Fruit fly (Drosophila melanogaster): ENCODE data around the gene Culd.

The Culd gene

DNA sequence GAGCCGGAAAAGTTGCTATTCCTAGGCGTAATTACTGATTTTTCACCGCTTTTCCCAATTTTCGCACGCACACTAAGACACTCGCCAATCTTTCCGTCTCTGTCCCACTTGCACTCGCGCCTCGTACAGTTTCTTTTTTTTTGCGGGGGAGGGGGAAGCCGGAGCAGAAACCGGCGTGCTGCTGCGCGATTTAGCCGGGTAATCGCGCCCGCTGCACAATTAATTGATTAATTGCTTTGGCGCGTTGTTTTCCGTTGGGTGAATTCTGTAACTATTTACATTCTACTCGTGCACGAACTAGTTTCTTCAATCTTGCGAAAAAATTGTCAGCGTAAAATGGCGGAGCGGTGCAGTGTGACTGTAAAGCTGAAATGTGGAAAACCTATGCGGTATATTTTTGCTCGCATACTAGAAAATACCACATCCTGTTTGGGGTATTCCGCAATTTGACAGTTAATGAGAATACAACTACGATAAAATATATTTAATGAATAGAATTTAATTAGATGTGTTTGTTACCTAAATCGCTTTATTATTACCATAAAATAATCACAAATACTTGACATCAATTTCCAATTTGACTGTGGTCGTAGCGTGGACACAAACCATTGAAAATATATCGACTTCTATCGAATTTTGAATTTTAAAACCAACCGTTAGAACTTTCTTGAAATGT is 40.8 kb downstream of the Culd start, which contains the start of gene Cpsf6 (continued):
- TF ChIP-seq CG8765 (GFP tag; IDR thresholded peaks at IDR 0.05) (peak; percentile 50; the same call in 1 of the 2 replicates), CG7987 (GFP tag; optimal IDR thresholded peaks at IDR 0.05) (no peak), Ets97D (GFP tag; optimal IDR thresholded peaks at IDR 0.05) (peak; percentile 49), cg (GFP tag; optimal IDR thresholded peaks at IDR 0.05) (peak; percentile 97), ash1 (GFP tag; optimal IDR thresholded peaks at IDR 0.05) (no peak), H15 (GFP tag; IDR thresholded peaks at IDR 0.05) (peak; percentile 32; the same call in 1 of the 3 replicates), CG2875 (GFP tag; optimal IDR thresholded peaks at IDR 0.05) (peak; percentile 6), Med (GFP tag) (peak; percentile 50), corto (GFP tag; optimal IDR thresholded peaks at IDR 0.05) (no peak), CG10321 (GFP tag; IDR thresholded peaks at IDR 0.05) (no peak), eyg (GFP tag; optimal IDR thresholded peaks at IDR 0.05) (no peak), CG5245 (GFP tag; optimal IDR thresholded peaks at IDR 0.05) (peak; percentile 25), sr (GFP tag; IDR thresholded peaks at IDR 0.05) (0 out of 3 replicates have a peak, but pooled peaks have one; percentile 2), CG14441 (GFP tag; IDR thresholded peaks at IDR 0.05) (peak; percentile 48), CG16813 (GFP tag; IDR thresholded peaks at IDR 0.05; ENCODE audit: partially characterized antibody) (0 out of 3 replicates have a peak, but pooled peaks have one; percentile 38), gsb-n (tag; optimal IDR thresholded peaks at IDR 0.05) (peak; percentile 49), odd (GFP tag; optimal IDR thresholded peaks at IDR 0.05) (no peak), TFAM (GFP tag; optimal IDR thresholded peaks at IDR 0.05) (no peak), C15 (GFP tag; IDR thresholded peaks at IDR 0.05) (no peak), dpn (GFP tag; optimal IDR thresholded peaks at IDR 0.05) (peak; percentile 52 to 71), ara (GFP tag; IDR thresholded peaks at IDR 0.05) (peak; percentile 18; the same call in 1 of the 2 replicates), br (optimal IDR thresholded peaks at IDR 0.05) (no peak), Atf6 (GFP tag; IDR thresholded peaks at IDR 0.05) (peak; percentile 64), CG14014 (GFP tag; IDR thresholded peaks at IDR 0.05) (peak; percentile 56), CG2199 (GFP tag; IDR thresholded peaks at IDR 0.05) (no peak), btn (GFP tag; optimal IDR thresholded peaks at IDR 0.05) (no peak), ems (GFP tag; optimal IDR thresholded peaks at IDR 0.05) (peak; percentile 35), hkb (optimal IDR thresholded peaks at IDR 0.05) (no peak), hkb (GFP tag; IDR thresholded peaks at IDR 0.05) (peak; percentile 48), ase (GFP tag; IDR thresholded peaks at IDR 0.05) (peak; percentile 63; the same call in 2 of the 3 replicates), Bteb2 (GFP tag; optimal IDR thresholded peaks at IDR 0.05) (peak; percentile 35), Dref (GFP tag; IDR thresholded peaks at IDR 0.05) (peak; percentile 76), CG11456 (GFP tag; IDR thresholded peaks at IDR 0.05) (peak; percentile 60; the same call in 2 of the 3 replicates), Fer3 (tag; optimal IDR thresholded peaks at IDR 0.05) (peak; percentile 66), MESR4 (GFP tag; optimal IDR thresholded peaks at IDR 0.05) (peak; percentile 90), Drgx (GFP tag; IDR thresholded peaks at IDR 0.05) (no peak), az2 (GFP tag; optimal IDR thresholded peaks at IDR 0.05) (peak; percentile 74), Dp (GFP tag; optimal IDR thresholded peaks at IDR 0.05) (peak; percentile 67), emc (GFP tag; optimal IDR thresholded peaks at IDR 0.05) (no peak), cwo (GFP tag; optimal IDR thresholded peaks at IDR 0.05) (no peak), toy (GFP tag; IDR thresholded peaks at IDR 0.05) (no peak), CG13624 (GFP tag; optimal IDR thresholded peaks at IDR 0.05) (no peak), CG18764 (GFP tag; optimal IDR thresholded peaks at IDR 0.05) (peak; percentile 37), CG10543 (GFP tag; optimal IDR thresholded peaks at IDR 0.05) (peak; percentile 28), disco-r (GFP tag; optimal IDR thresholded peaks at IDR 0.05) (no peak), Trl (optimal IDR thresholded peaks at IDR 0.05) (no peak), Trl (GFP tag; optimal IDR thresholded peaks at IDR 0.05) (peak; percentile 43), CG10366 (GFP tag; IDR thresholded peaks at IDR 0.05) (peak; percentile 77), CG31441 (GFP tag; IDR thresholded peaks at IDR 0.05) (peak; percentile 61), Rx (GFP tag; IDR thresholded peaks at IDR 0.05) (0 out of 2 replicates have a peak, but pooled peaks have one; percentile 6), row (GFP tag; IDR thresholded peaks at IDR 0.05) (peak; percentile 85), pfk (GFP tag; optimal IDR thresholded peaks at IDR 0.05) (peak; percentile 3)

Data from whole organism, embryonic.